Worm (Caenorhabditis elegans) whole organism, young adult: ENCODE results near the gene fzo-1.

ENCODE experiments used
- B0035.1 ChIP-seq: sonication (generic microtip); optimal IDR thresholded peaks from 2 replicates; lab custom pipeline; 2016; ENCODE audit warnings: missing genetic modification characterization, mild to moderate bottlenecking, missing compliant biosample characterization, missing genotype, missing genetic modification reagents
- C06A6.2 ChIP-seq: fragments of 200-800 bp; sonication (Bioruptor generic); conservative IDR thresholded peaks from 2 replicates; pipeline ENCODE4 v1.3.6; 2022; ENCODE audit warnings: missing genetic modification characterization, missing compliant biosample characterization
- F23B12.7 ChIP-seq: sonication (generic microtip); optimal IDR thresholded peaks from 2 replicates; lab custom pipeline; 2017; ENCODE audit warnings: missing genetic modification characterization, mild to moderate bottlenecking, missing compliant biosample characterization, antibody characterized with exemption, moderate library complexity; ENCODE audit not compliant: insufficient read depth
- F57C9.4 ChIP-seq: sonication (generic microtip); optimal IDR thresholded peaks from 2 replicates; lab custom pipeline; 2017; ENCODE audit warnings: mild to moderate bottlenecking, missing genetic modification characterization, missing compliant biosample characterization
- K12H6.12 ChIP-seq: fragments of 200-800 bp; sonication (Bioruptor generic); optimal IDR thresholded peaks from 2 replicates; lab custom pipeline; 2018; ENCODE audit warnings: mild to moderate bottlenecking, missing genetic modification characterization, missing compliant biosample characterization
- Y53G8AR.9 ChIP-seq: fragments of 200-800 bp; sonication (Bioruptor generic); conservative IDR thresholded peaks from 2 replicates; pipeline ENCODE4 v1.3.6; 2022; ENCODE audit warnings: missing genetic modification reagents, missing genetic modification characterization, missing compliant biosample characterization
- Y79H2A.3 ChIP-seq: fragments of 200-800 bp; sonication (Bioruptor generic); conservative IDR thresholded peaks from 2 replicates; pipeline ENCODE4 v1.3.6; 2022; ENCODE audit warnings: missing genetic modification reagents, missing genetic modification characterization, missing compliant biosample characterization
- aptf-3 ChIP-seq: fragments of 200-800 bp; sonication (Bioruptor generic); IDR thresholded peaks from 2 replicates; pipeline ENCODE4 v1.3.6; 2022; ENCODE audit warnings: missing genetic modification characterization, missing compliant biosample characterization
- atf-7 ChIP-seq: sonication (generic microtip); optimal IDR thresholded peaks from 2 replicates; lab custom pipeline; 2017; ENCODE audit warnings: mild to moderate bottlenecking, missing genetic modification characterization, missing compliant biosample characterization
- bed-1 ChIP-seq: fragments of 200-800 bp; sonication (Bioruptor generic); IDR thresholded peaks from 2 replicates; pipeline ENCODE4 v1.3.6; 2022; ENCODE audit warnings: missing genetic modification reagents, missing genetic modification characterization, missing compliant biosample characterization
- ccch-3 ChIP-seq: fragments of 200-800 bp; sonication (Bioruptor generic); optimal IDR thresholded peaks from 2 replicates; lab custom pipeline; 2018; ENCODE audit warnings: mild to moderate bottlenecking, missing genetic modification characterization, missing compliant biosample characterization
- ceh-58 ChIP-seq: fragments of 200-800 bp; sonication (Bioruptor generic); IDR thresholded peaks from 2 replicates; pipeline ENCODE4 v1.3.6; 2022; ENCODE audit warnings: missing genetic modification characterization, missing compliant biosample characterization
- ceh-91 ChIP-seq: fragments of 200-800 bp; sonication (Bioruptor generic); IDR thresholded peaks from 2 replicates; pipeline ENCODE4 v1.3.6; 2022; ENCODE audit warnings: missing genetic modification reagents, missing genetic modification characterization, missing compliant biosample characterization
- chd-7 ChIP-seq: sonication (generic microtip); optimal IDR thresholded peaks from 2 replicates; lab custom pipeline; 2016; ENCODE audit warnings: mild to moderate bottlenecking, missing genetic modification characterization, moderate library complexity, missing compliant biosample characterization
- dox-1 ChIP-seq: fragments of 200-800 bp; sonication (Bioruptor generic); IDR thresholded peaks from 2 replicates; pipeline ENCODE4 v1.3.6; 2022; ENCODE audit warnings: missing genetic modification reagents, missing genetic modification characterization, missing compliant biosample characterization
- efl-1 ChIP-seq: fragments of 150-350 bp; optimal IDR thresholded peaks from 2 replicates; lab custom pipeline; 2014; ENCODE audit warnings: missing biosample characterization, missing genetic modification reagents, missing genetic modification characterization
- egl-18 ChIP-seq: fragments of 200-800 bp; sonication (Bioruptor generic); IDR thresholded peaks from 2 replicates; pipeline ENCODE4 v1.3.6; 2022; ENCODE audit warnings: missing genetic modification reagents, missing genetic modification characterization, missing compliant biosample characterization
- egrh-3 ChIP-seq: fragments of 200-800 bp; sonication (Bioruptor generic); IDR thresholded peaks from 2 replicates; pipeline ENCODE4 v1.3.6; 2022; ENCODE audit warnings: missing genetic modification reagents, missing genetic modification characterization, missing compliant biosample characterization
- gei-17 ChIP-seq: fragments of 200-800 bp; sonication (Bioruptor generic); optimal IDR thresholded peaks from 2 replicates; lab custom pipeline; 2018; ENCODE audit warnings: mild to moderate bottlenecking, missing genetic modification characterization, missing compliant biosample characterization
- hmg-20 ChIP-seq: fragments of 200-800 bp; sonication (Bioruptor generic); IDR thresholded peaks from 2 replicates; pipeline ENCODE4 v1.3.6; 2022; ENCODE audit warnings: missing genetic modification reagents, missing genetic modification characterization, missing compliant biosample characterization
- hsf-1 ChIP-seq: fragments of 200-800 bp; sonication (Bioruptor generic); IDR thresholded peaks from 2 replicates; pipeline ENCODE4 v1.3.6; 2022; ENCODE audit warnings: missing genetic modification reagents, missing genetic modification characterization, missing compliant biosample characterization
- let-526 ChIP-seq: fragments of 200-800 bp; sonication (Bioruptor generic); IDR thresholded peaks from 2 replicates; pipeline ENCODE4 v1.3.6; 2022; ENCODE audit warnings: missing genetic modification reagents, missing genetic modification characterization, missing compliant biosample characterization
- lin-40 ChIP-seq: sonication (generic microtip); optimal IDR thresholded peaks from 2 replicates; lab custom pipeline; 2016; ENCODE audit warnings: missing genetic modification characterization, mild to moderate bottlenecking, missing compliant biosample characterization, missing genotype, missing genetic modification reagents
- lsy-27 ChIP-seq: sonication (generic microtip); optimal IDR thresholded peaks from 2 replicates; lab custom pipeline; 2017; ENCODE audit warnings: missing genetic modification characterization, mild to moderate bottlenecking, missing compliant biosample characterization, antibody characterized with exemption, missing genotype, borderline replicate concordance; ENCODE audit not compliant: insufficient read depth
- madf-6 ChIP-seq: fragments of 200-800 bp; sonication (Bioruptor generic); IDR thresholded peaks from 2 replicates; pipeline ENCODE4 v1.3.6; 2022; ENCODE audit warnings: missing genetic modification reagents, missing genetic modification characterization, missing compliant biosample characterization
- madf-8 ChIP-seq: fragments of 200-800 bp; sonication (Bioruptor generic); conservative IDR thresholded peaks from 2 replicates; pipeline ENCODE4 v1.3.6; 2022; ENCODE audit warnings: missing genetic modification reagents, missing genetic modification characterization, missing compliant biosample characterization
- mes-4 ChIP-seq: sonication (generic microtip); optimal IDR thresholded peaks from 2 replicates; lab custom pipeline; 2016; ENCODE audit warnings: missing genotype, missing genetic modification characterization, missing compliant biosample characterization
- nfyb-1 ChIP-seq: fragments of 200-800 bp; sonication (Bioruptor generic); IDR thresholded peaks from 2 replicates; pipeline ENCODE4 v1.3.6; 2022; ENCODE audit warnings: missing genetic modification reagents, missing genetic modification characterization, missing compliant biosample characterization
- nhr-179 ChIP-seq: sonication (generic microtip); optimal IDR thresholded peaks from 2 replicates; lab custom pipeline; 2016; ENCODE audit warnings: mild to moderate bottlenecking, missing genetic modification characterization, missing compliant biosample characterization
- nhr-80 ChIP-seq: sonication (generic microtip); optimal IDR thresholded peaks from 2 replicates; lab custom pipeline; 2016; ENCODE audit warnings: missing genetic modification characterization, missing compliant biosample characterization
- nhr-90 ChIP-seq: sonication (generic microtip); optimal IDR thresholded peaks from 2 replicates; lab custom pipeline; 2016; ENCODE audit warnings: missing genotype, mild to moderate bottlenecking, missing genetic modification characterization, missing compliant biosample characterization
- pbrm-1 ChIP-seq: fragments of 200-800 bp; sonication (Bioruptor generic); IDR thresholded peaks from 2 replicates; pipeline ENCODE4 v1.3.6; 2022; ENCODE audit warnings: missing genetic modification reagents, missing genetic modification characterization, missing compliant biosample characterization
- pha-4 ChIP-seq: fragments of 150-350 bp; sonication (generic microtip); optimal IDR thresholded peaks from 2 replicates; lab custom pipeline; 2014; ENCODE audit warnings: missing biosample characterization, missing genetic modification reagents, missing genetic modification characterization
- repo-1 ChIP-seq: sonication (generic microtip); optimal IDR thresholded peaks from 2 replicates; lab custom pipeline; 2017; ENCODE audit warnings: mild to moderate bottlenecking, missing genetic modification characterization, missing compliant biosample characterization
- sdz-38 ChIP-seq: sonication (generic microtip); optimal IDR thresholded peaks from 2 replicates; lab custom pipeline; 2016; ENCODE audit warnings: missing genotype, missing genetic modification characterization, missing compliant biosample characterization
- zfh-2 ChIP-seq: fragments of 200-800 bp; sonication (Bioruptor generic); conservative IDR thresholded peaks from 2 replicates; pipeline ENCODE4 v1.3.6; 2022; ENCODE audit warnings: missing genetic modification reagents, missing genetic modification characterization, missing compliant biosample characterization
- ztf-18 ChIP-seq: sonication (generic microtip); optimal IDR thresholded peaks from 2 replicates; lab custom pipeline; 2016; ENCODE audit warnings: missing genotype, mild to moderate bottlenecking, missing genetic modification characterization, missing compliant biosample characterization
- ztf-25 ChIP-seq: fragments of 200-800 bp; sonication (Bioruptor generic); IDR thresholded peaks from 2 replicates; pipeline ENCODE4 v1.3.6; 2022; ENCODE audit warnings: missing genetic modification reagents, missing genetic modification characterization, missing compliant biosample characterization
- ztf-6 ChIP-seq: fragments of 200-800 bp; sonication (Bioruptor generic); IDR thresholded peaks from 2 replicates; pipeline ENCODE4 v1.3.6; 2022; ENCODE audit warnings: missing genetic modification reagents, missing genetic modification characterization, missing compliant biosample characterization

The fzo-1 gene

DNA sequence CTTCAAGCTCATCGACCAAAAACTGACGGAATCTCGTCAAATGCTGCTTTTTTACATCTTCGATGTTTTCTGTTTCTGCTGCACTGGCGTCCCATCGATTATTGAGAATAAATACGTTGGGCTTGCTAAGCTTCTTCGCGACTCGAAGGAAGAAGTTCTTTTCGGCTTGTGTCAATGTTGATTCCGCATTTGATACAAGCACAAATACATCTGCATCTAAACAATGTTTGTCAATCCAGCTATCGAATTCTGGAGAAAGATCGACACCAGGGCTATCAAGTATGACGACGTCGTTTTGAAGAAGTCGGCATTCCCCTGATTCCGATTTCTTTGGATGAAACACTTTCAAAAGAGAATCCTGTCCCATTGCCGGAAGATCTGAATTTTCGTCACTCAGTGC lies 857 bp downstream of the fzo-1 start:
- TF ChIP-seq hmg-20 (GFP tag; lab: Robert Waterston, UW), result no peak
- no peak for TF ChIP-seq madf-6 (GFP tag; lab: Robert Waterston, UW)
- no peak for TF ChIP-seq Y79H2A.3 (GFP tag; lab: Robert Waterston, UW)
- no peak for TF ChIP-seq let-526
- TF ChIP-seq ceh-58, result no peak
- TF ChIP-seq hsf-1 (GFP tag; lab: Robert Waterston, UW), result no peak
- TF ChIP-seq pbrm-1, result no peak
- TF ChIP-seq ztf-6, result no peak
- TF ChIP-seq ceh-91 (GFP tag; lab: Robert Waterston, UW), result no peak
- no peak for TF ChIP-seq F23B12.7 (tag; lab: Kevin White, UChicago)
- no peak for TF ChIP-seq egrh-3 (GFP tag; lab: Robert Waterston, UW)
- no peak for TF ChIP-seq lin-40 (tag; lab: Kevin White, UChicago)
- TF ChIP-seq K12H6.12, result no peak
- no peak for TF ChIP-seq lsy-27 (tag; lab: Kevin White, UChicago)
- no peak for TF ChIP-seq ztf-18 (tag; lab: Kevin White, UChicago)
- no peak for TF ChIP-seq atf-7 (tag; lab: Kevin White, UChicago)
- TF ChIP-seq madf-8, result no peak
- no peak for TF ChIP-seq gei-17 (GFP tag; lab: Kevin White, UChicago)
- TF ChIP-seq B0035.1, result no peak

ce11 chrII:5833136-5833535 lies 2.9 kb downstream of the fzo-1 start, which contains the start of gene gtap-1:
TSS of gene gtap-1 (minus strand) at chrII:5833236.
- TF ChIP-seq chd-7 (tag; lab: Kevin White, UChicago) (no peak), pha-4 (no peak), aptf-3 (no peak), F57C9.4 (tag; lab: Kevin White, UChicago) (no peak), sdz-38 (tag; lab: Kevin White, UChicago) (no peak), C06A6.2 (GFP tag; lab: Robert Waterston, UW) (no peak)

ce11 chrII:5831373-5831772 lies 4.6 kb downstream of the fzo-1 start:
- TF ChIP-seq ccch-3 (GFP tag; lab: Kevin White, UChicago), result no peak
- peak; percentile 82 for TF ChIP-seq zfh-2 (GFP tag; lab: Robert Waterston, UW)
- TF ChIP-seq egrh-3 (GFP tag; lab: Robert Waterston, UW), result peak; percentile 57; the same call in 1 of the 2 replicates
- no peak for TF ChIP-seq lin-40 (tag; lab: Kevin White, UChicago)
- TF ChIP-seq F57C9.4 (tag; lab: Kevin White, UChicago), result no peak

DNA sequence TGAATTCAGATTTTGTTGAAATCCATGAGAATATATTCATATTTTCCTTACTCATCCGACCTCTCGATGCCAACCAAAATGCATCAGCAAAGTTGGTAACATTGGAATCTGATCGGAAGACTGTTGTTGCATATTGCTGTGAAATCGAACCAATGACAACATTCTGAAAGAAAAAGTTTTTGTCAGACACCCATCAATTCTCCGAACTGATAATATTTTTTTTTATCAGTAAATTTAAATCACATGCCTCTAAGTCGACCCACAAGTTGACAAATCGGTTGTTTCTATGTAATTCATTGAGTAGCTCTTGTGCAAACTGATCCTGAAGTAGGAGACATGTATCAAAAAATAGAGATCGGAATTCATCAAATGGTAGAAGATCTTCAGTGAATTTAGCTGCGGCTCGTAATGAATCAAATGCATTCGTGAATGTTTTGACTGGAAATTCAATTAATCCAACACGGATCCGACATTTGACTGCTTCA lies 6.0 kb downstream of the fzo-1 start, which contains the start of gene col-74:
col-74 (plus strand) TSS at position 435 of the 485 bp plus-strand sequence.
- TF ChIP-seq hsf-1 (GFP tag; lab: Robert Waterston, UW) (no peak), lsy-27 (tag; lab: Kevin White, UChicago) (no peak), bed-1 (GFP tag; lab: Robert Waterston, UW) (no peak), Y53G8AR.9 (0 out of 2 replicates have a peak, but pooled peaks have one; percentile 8), nfyb-1 (GFP tag; lab: Robert Waterston, UW) (0 out of 2 replicates have a peak, but pooled peaks have one; percentile 23), ztf-6 (no peak), mes-4 (no peak), nhr-80 (tag; lab: Kevin White, UChicago) (peak; percentile 52), efl-1 (GFP tag; lab: Kevin White, UChicago) (no peak), repo-1 (tag; lab: Kevin White, UChicago) (no peak), ztf-25 (no peak), dox-1 (GFP tag; lab: Robert Waterston, UW) (peak; percentile 23; the same call in 1 of the 2 replicates), nhr-90 (no peak), atf-7 (tag; lab: Kevin White, UChicago) (no peak), nhr-179 (tag; lab: Kevin White, UChicago) (no peak), egl-18 (GFP tag; lab: Robert Waterston, UW) (no peak)
